Fruit fly (Drosophila melanogaster) whole organism, embryonic: ENCODE measurements around the gene CG17786.

Experiments
- CG11085 ChIP-seq: fragments of 200-800 bp; sonication (Bioruptor generic); IDR thresholded peaks from 2 replicates; pipeline ENCODE4 v1.3.6; 2022; ENCODE audit warnings: missing biosample characterization, missing genetic modification characterization
- CG12744 ChIP-seq: fragments of 200-800 bp; sonication (Bioruptor generic); optimal IDR thresholded peaks from 2 replicates; lab custom pipeline; 2016; ENCODE audit warnings: missing biosample characterization, missing genetic modification characterization
- CG14860 ChIP-seq: fragments of 200-800 bp; sonication (Bioruptor generic); IDR thresholded peaks from 3 replicates; pipeline ENCODE4 v1.3.6; 2022; ENCODE audit warnings: missing biosample characterization, missing genetic modification characterization; ENCODE audit not compliant: partially characterized antibody
- CG18262 ChIP-seq: fragments of 200-800 bp; optimal IDR thresholded peaks from 3 replicates; lab custom pipeline; 2019; ENCODE audit warnings: missing biosample characterization, mild to moderate bottlenecking, missing genetic modification characterization, moderate library complexity
- CG2875 ChIP-seq: fragments of 200-800 bp; sonication (Bioruptor generic); optimal IDR thresholded peaks from 2 replicates; lab custom pipeline; 2017; ENCODE audit warnings: missing biosample characterization, mild to moderate bottlenecking, missing genetic modification characterization, missing genetic modification reagents
- CG2889 ChIP-seq: fragments of 200-800 bp; sonication (Bioruptor generic); IDR thresholded peaks from 3 replicates; pipeline ENCODE4 v1.3.6; 2022; ENCODE audit warnings: missing biosample characterization, missing genetic modification characterization
- CG30020 ChIP-seq: fragments of 200-800 bp; optimal IDR thresholded peaks from 2 replicates; lab custom pipeline; 2019; ENCODE audit warnings: missing biosample characterization, mild to moderate bottlenecking, missing genetic modification characterization, moderate library complexity
- CG31224 ChIP-seq: fragments of 200-800 bp; sonication (Bioruptor generic); IDR thresholded peaks from 2 replicates; pipeline ENCODE4 v1.3.6; 2022; ENCODE audit warnings: missing biosample characterization, missing genetic modification characterization
- CG3163 ChIP-seq: fragments of 200-800 bp; sonication (Bioruptor generic); optimal IDR thresholded peaks from 3 replicates; lab custom pipeline; 2016; ENCODE audit warnings: missing biosample characterization, missing genetic modification characterization
- CG32532 ChIP-seq: fragments of 200-800 bp; sonication (Bioruptor generic); IDR thresholded peaks from 2 replicates; pipeline ENCODE4 v1.3.6; 2022; ENCODE audit warnings: missing biosample characterization, missing genetic modification characterization
- CG3281 ChIP-seq: fragments of 200-800 bp; sonication (Bioruptor generic); optimal IDR thresholded peaks from 3 replicates; lab custom pipeline; 2017; ENCODE audit warnings: missing biosample characterization, mild to moderate bottlenecking, missing genetic modification characterization
- CG43689 ChIP-seq: fragments of 200-800 bp; sonication (Bioruptor generic); IDR thresholded peaks from 2 replicates; pipeline ENCODE4 v1.3.6; 2022; ENCODE audit warnings: missing biosample characterization, missing genetic modification characterization
- CG6254 ChIP-seq: fragments of 200-800 bp; sonication (Bioruptor generic); optimal IDR thresholded peaks from 3 replicates; lab custom pipeline; 2017; ENCODE audit warnings: mild to moderate bottlenecking, missing biosample characterization, missing genetic modification reagents, missing genetic modification characterization
- CG6272 ChIP-seq: fragments of 200-800 bp; sonication (Bioruptor generic); IDR thresholded peaks from 2 replicates; pipeline ENCODE4 v1.3.6; 2022; ENCODE audit warnings: missing biosample characterization, missing genetic modification characterization
- CG6765 ChIP-seq: fragments of 200-800 bp; sonication (Bioruptor generic); optimal IDR thresholded peaks from 3 replicates; lab custom pipeline; 2017; ENCODE audit warnings: missing biosample characterization, mild to moderate bottlenecking, missing genetic modification characterization
- CG6854 ChIP-seq: fragments of 200-800 bp; sonication (Bioruptor generic); optimal IDR thresholded peaks from 3 replicates; lab custom pipeline; 2017; ENCODE audit warnings: missing biosample characterization, mild to moderate bottlenecking, missing genetic modification characterization
- CG9932 ChIP-seq: fragments of 200-800 bp; sonication (Bioruptor generic); IDR thresholded peaks from 2 replicates; pipeline ENCODE4 v1.3.6; 2022; ENCODE audit warnings: missing biosample characterization, missing genetic modification characterization
- Camta ChIP-seq: fragments of 200-800 bp; sonication (Bioruptor generic); optimal IDR thresholded peaks from 2 replicates; lab custom pipeline; 2016; ENCODE audit warnings: missing biosample characterization, missing genetic modification characterization
- CoRest ChIP-seq: fragments of 200-800 bp; sonication (Bioruptor generic); optimal IDR thresholded peaks from 3 replicates; lab custom pipeline; 2018; ENCODE audit warnings: missing biosample characterization, mild to moderate bottlenecking, missing genetic modification characterization, moderate library complexity
- Dbx ChIP-seq: fragments of 200-800 bp; sonication (Bioruptor generic); IDR thresholded peaks from 3 replicates; pipeline ENCODE4 v1.3.6; 2022; ENCODE audit warnings: missing biosample characterization, missing genetic modification characterization
- Deaf1 ChIP-seq: fragments of 200-800 bp; optimal IDR thresholded peaks from 3 replicates; lab custom pipeline; 2019; ENCODE audit warnings: missing biosample characterization, mild to moderate bottlenecking, missing genetic modification characterization, moderate library complexity
- Dek ChIP-seq: fragments of 200-800 bp; sonication (Bioruptor generic); optimal IDR thresholded peaks from 3 replicates; lab custom pipeline; 2019; ENCODE audit warnings: missing biosample characterization, mild to moderate bottlenecking, missing genetic modification characterization, moderate library complexity
- Ets97D ChIP-seq: fragments of 200-800 bp; sonication (Bioruptor generic); optimal IDR thresholded peaks from 3 replicates; lab custom pipeline; 2016; ENCODE audit warnings: missing biosample characterization, missing genetic modification characterization
- H2.0 ChIP-seq: fragments of 200-800 bp; sonication (Bioruptor generic); IDR thresholded peaks from 2 replicates; pipeline ENCODE4 v1.3.6; 2022; ENCODE audit warnings: missing biosample characterization, missing genetic modification characterization
- HLHmδ ChIP-seq: fragments of 200-800 bp; sonication (Bioruptor generic); optimal IDR thresholded peaks from 2 replicates; lab custom pipeline; 2018; ENCODE audit warnings: missing biosample characterization, mild to moderate bottlenecking, missing genetic modification characterization, moderate library complexity
- Hey ChIP-seq: fragments of 200-800 bp; sonication (Bioruptor generic); optimal IDR thresholded peaks from 3 replicates; lab custom pipeline; 2018; ENCODE audit warnings: missing biosample characterization, mild to moderate bottlenecking, missing genetic modification characterization
- HmgD ChIP-seq: fragments of 200-800 bp; sonication (Bioruptor generic); optimal IDR thresholded peaks from 3 replicates; lab custom pipeline; 2016; ENCODE audit warnings: missing biosample characterization, missing genetic modification characterization
- Hr3 ChIP-seq: fragments of 200-800 bp; sonication (Bioruptor generic); optimal IDR thresholded peaks from 3 replicates; lab custom pipeline; 2016; ENCODE audit warnings: missing biosample characterization, missing genetic modification characterization
- Lim3 ChIP-seq: fragments of 200-800 bp; sonication (Bioruptor generic); IDR thresholded peaks from 2 replicates; pipeline ENCODE4 v1.3.6; 2022; ENCODE audit warnings: missing biosample characterization, missing genetic modification characterization
- Lpt ChIP-seq: fragments of >200 bp; optimal IDR thresholded peaks from 2 replicates; lab custom pipeline; 2018; ENCODE audit warnings: missing biosample characterization, missing genetic modification characterization
- MBD-R2 ChIP-seq: fragments of 200-800 bp; sonication (Bioruptor generic); IDR thresholded peaks from 2 replicates; pipeline ENCODE4 v1.3.6; 2022; ENCODE audit warnings: missing biosample characterization, missing genetic modification characterization
- MESR4 ChIP-seq: fragments of 200-800 bp; sonication (Bioruptor generic); optimal IDR thresholded peaks from 2 replicates; lab custom pipeline; 2018; ENCODE audit warnings: missing biosample characterization, mild to moderate bottlenecking, missing genetic modification characterization, moderate library complexity
- Neu2 ChIP-seq: fragments of 200-800 bp; sonication (Bioruptor generic); optimal IDR thresholded peaks from 3 replicates; lab custom pipeline; 2016; ENCODE audit warnings: missing biosample characterization, missing genetic modification characterization, borderline replicate concordance
- Sox100B ChIP-seq: fragments of 200-800 bp; sonication (Bioruptor generic); optimal IDR thresholded peaks from 3 replicates; lab custom pipeline; 2018; ENCODE audit warnings: missing biosample characterization, mild to moderate bottlenecking, missing genetic modification characterization
- Sry-δ ChIP-seq: fragments of 200-800 bp; sonication (Bioruptor generic); optimal IDR thresholded peaks from 2 replicates; lab custom pipeline; 2016; ENCODE audit warnings: missing biosample characterization, missing genetic modification characterization
- ac ChIP-seq: fragments of 200-800 bp; sonication (Bioruptor generic); optimal IDR thresholded peaks from 3 replicates; lab custom pipeline; 2017; ENCODE audit warnings: missing biosample characterization, mild to moderate bottlenecking, missing genetic modification characterization
- ase ChIP-seq: fragments of 200-800 bp; sonication (Bioruptor generic); IDR thresholded peaks from 3 replicates; pipeline ENCODE4 v1.3.6; 2022; ENCODE audit warnings: missing biosample characterization, missing genetic modification characterization
- az2 ChIP-seq: fragments of 200-800 bp; sonication (Bioruptor generic); optimal IDR thresholded peaks from 3 replicates; lab custom pipeline; 2016; ENCODE audit warnings: missing biosample characterization, missing genetic modification characterization
- corto ChIP-seq: fragments of 200-800 bp; sonication (Bioruptor generic); optimal IDR thresholded peaks from 2 replicates; lab custom pipeline; 2016; ENCODE audit warnings: missing biosample characterization, mild to moderate bottlenecking, missing genetic modification characterization, moderate library complexity
- cwo ChIP-seq: fragments of 200-800 bp; sonication (Bioruptor generic); optimal IDR thresholded peaks from 3 replicates; lab custom pipeline; 2017; ENCODE audit warnings: missing biosample characterization, missing genetic modification characterization, mild to moderate bottlenecking, moderate library complexity, missing genetic modification reagents
- dati ChIP-seq: fragments of 200-800 bp; sonication (Bioruptor generic); IDR thresholded peaks from 2 replicates; pipeline ENCODE4 v1.3.6; 2022; ENCODE audit warnings: missing biosample characterization, missing genetic modification characterization
- gem ChIP-seq: fragments of 200-800 bp; sonication (Bioruptor generic); optimal IDR thresholded peaks from 2 replicates; lab custom pipeline; 2019; ENCODE audit warnings: missing biosample characterization, mild to moderate bottlenecking, missing genetic modification characterization, moderate library complexity
- hbn ChIP-seq: fragments of 200-800 bp; sonication (Bioruptor generic); IDR thresholded peaks from 2 replicates; pipeline ENCODE4 v1.3.6; 2022; ENCODE audit warnings: missing biosample characterization, missing genetic modification characterization; ENCODE audit not compliant: partially characterized antibody
- her ChIP-seq: fragments of 200-800 bp; sonication (Bioruptor generic); optimal IDR thresholded peaks from 2 replicates; lab custom pipeline; 2016; ENCODE audit warnings: missing biosample characterization, missing genetic modification characterization
- insv ChIP-seq, 2 experiments: fragments of 200-800 bp; sonication (Bioruptor generic); optimal IDR thresholded peaks; 3 replicates each; lab custom pipeline; 2016 to 2018; ENCODE audit warnings: missing biosample characterization in 2 of 2, missing genetic modification characterization in 2 of 2
- inv ChIP-seq: fragments of 200-800 bp; sonication (Bioruptor generic); IDR thresholded peaks from 2 replicates; pipeline ENCODE4 v1.3.6; 2022; ENCODE audit warnings: missing biosample characterization, missing genetic modification characterization; ENCODE audit not compliant: partially characterized antibody
- lilli ChIP-seq: fragments of 200-800 bp; sonication (Bioruptor generic); optimal IDR thresholded peaks from 3 replicates; lab custom pipeline; 2016; ENCODE audit warnings: missing biosample characterization, missing genetic modification characterization
- ranshi ChIP-seq: fragments of 200-800 bp; sonication (Bioruptor generic); IDR thresholded peaks from 2 replicates; pipeline ENCODE4 v1.3.6; 2022; ENCODE audit warnings: missing biosample characterization, missing genetic modification characterization
- sens ChIP-seq: fragments of 200-800 bp; sonication (Bioruptor generic); peaks from one replicate; lab custom pipeline; 2016; ENCODE audit warnings: missing biosample characterization, missing genetic modification characterization
- sna ChIP-seq: fragments of 200-800 bp; sonication (Bioruptor generic); IDR thresholded peaks from 2 replicates; pipeline ENCODE4 v1.3.6; 2022; ENCODE audit warnings: missing biosample characterization, missing genetic modification characterization; ENCODE audit not compliant: partially characterized antibody
- usp ChIP-seq: fragments of >200 bp; optimal IDR thresholded peaks from 2 replicates; lab custom pipeline; 2017; ENCODE audit warnings: missing biosample characterization, missing genetic modification characterization

Gene CG17786

DNA sequence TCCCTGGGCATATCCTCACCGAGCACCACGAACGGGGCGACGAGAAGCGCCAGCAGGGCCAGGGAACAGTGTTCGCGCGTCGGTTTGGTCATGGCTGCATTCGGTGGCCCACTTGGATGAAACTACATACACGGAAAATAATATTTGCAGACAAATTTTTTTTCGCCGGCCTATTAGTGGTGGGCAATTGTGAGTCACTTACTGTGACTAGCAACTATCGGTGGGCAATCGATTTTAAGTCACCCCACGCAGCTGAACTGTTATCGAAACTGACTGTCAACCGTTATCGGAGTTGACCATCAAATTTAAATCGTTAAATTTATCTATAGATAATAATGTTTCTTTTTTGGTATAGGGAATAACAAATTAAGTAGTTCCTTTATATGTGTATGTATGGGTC, 49.2 kb downstream of the CG17786 start, which contains the start of gene CG5510 (continued):
- TF ChIP-seq inv (GFP tag; lab: Robert Waterston, UW) (peak; percentile 95), MESR4 (GFP tag; lab: Kevin White, UChicago) (peak; percentile 90), usp (GFP tag; lab: Kevin White, UChicago) (no peak), Ets97D (GFP tag; lab: Kevin White, UChicago) (peak; percentile 84), Dbx (peak; percentile 84), Sry-δ (GFP tag; lab: Kevin White, UChicago) (peak; percentile 98), ranshi (peak; percentile 55; the same call in 1 of the 2 replicates), CG2889 (GFP tag; lab: Robert Waterston, UW) (0 out of 3 replicates have a peak, but pooled peaks have one; percentile 32), CoRest (peak; percentile 62), CG32532 (GFP tag; lab: Robert Waterston, UW) (peak; percentile 65), az2 (GFP tag; lab: Kevin White, UChicago) (peak; percentile 16), Dek (tag; lab: Kevin White, UChicago) (peak; percentile 32), dati (GFP tag; lab: Robert Waterston, UW) (no peak), Lim3 (GFP tag; lab: Robert Waterston, UW) (no peak), Sox100B (GFP tag; lab: Kevin White, UChicago) (no peak), CG3281 (no peak), sna (GFP tag; lab: Robert Waterston, UW) (peak; percentile 99), insv (GFP tag; optimal IDR thresholded peaks at IDR 0.05; lab: Kevin White, UChicago) (no peak), CG31224 (GFP tag; lab: Robert Waterston, UW) (peak; percentile 26; the same call in 1 of the 2 replicates), hbn (peak; percentile 98), cwo (GFP tag; lab: Kevin White, UChicago) (no peak), Neu2 (no peak), her (GFP tag; lab: Kevin White, UChicago) (peak; percentile 26), CG14860 (peak; percentile 96), CG43689 (no peak), CG6765 (GFP tag; lab: Kevin White, UChicago) (no peak), Camta (GFP tag; lab: Kevin White, UChicago) (peak; percentile 58), CG9932 (peak; percentile 86), HmgD (GFP tag; lab: Kevin White, UChicago) (peak; percentile 69), corto (no peak), CG6272 (GFP tag; lab: Robert Waterston, UW) (peak; percentile 32; the same call in 1 of the 2 replicates), Hey (tag; lab: Kevin White, UChicago) (no peak), CG18262 (tag; lab: Kevin White, UChicago) (no peak), CG11085 (GFP tag; lab: Robert Waterston, UW) (no peak; the same call in 1 of the 2 replicates), sens (peak; percentile 90), ase (GFP tag; lab: Robert Waterston, UW) (0 out of 3 replicates have a peak, but pooled peaks have one; percentile 21), Deaf1 (no peak), CG6254 (GFP tag; lab: Kevin White, UChicago) (no peak), lilli (peak; percentile 70), CG6854 (GFP tag; lab: Kevin White, UChicago) (no peak), CG3163 (peak; percentile 45), HLHmδ (no peak), Hr3 (GFP tag; lab: Kevin White, UChicago) (peak; percentile 47), MBD-R2 (GFP tag; lab: Robert Waterston, UW) (peak; percentile 98), ac (no peak), CG30020 (tag; lab: Kevin White, UChicago) (no peak), Lpt (GFP tag; lab: Kevin White, UChicago) (no peak), H2.0 (GFP tag; lab: Robert Waterston, UW) (no peak), CG2875 (GFP tag; lab: Kevin White, UChicago) (no peak), CG12744 (GFP tag; lab: Kevin White, UChicago) (peak; percentile 8), gem (tag; lab: Kevin White, UChicago) (no peak)
